Fruit fly (Drosophila melanogaster): ENCODE data around the gene Mst87F.

Mst87F gene

dm6 chr3R:13817480-13818305 is 10.1 kb downstream of the Mst87F start (continued):
- TF ChIP-seq z (GFP tag; IDR thresholded peaks at IDR 0.05) (no peak), Hr3 (GFP tag; optimal IDR thresholded peaks at IDR 0.05) (peak; percentile 47), prd (optimal IDR thresholded peaks at IDR 0.05) (no peak), prd (GFP tag; IDR thresholded peaks at IDR 0.05) (peak; percentile 65; the same call in 2 of the 3 replicates), unc-4 (GFP tag; IDR thresholded peaks at IDR 0.05; ENCODE audit: partially characterized antibody) (no peak), CG4730 (GFP tag; IDR thresholded peaks at IDR 0.05) (peak; percentile 34; the same call in 1 of the 2 replicates), nom (GFP tag; optimal IDR thresholded peaks at IDR 0.05) (no peak), CG10431 (GFP tag; optimal IDR thresholded peaks at IDR 0.05) (peak; percentile 38), Asciz (GFP tag; optimal IDR thresholded peaks at IDR 0.05) (peak; percentile 78), Hsf (GFP tag; optimal IDR thresholded peaks at IDR 0.05) (no peak), ci (GFP tag; IDR thresholded peaks at IDR 0.05) (peak; percentile 62), Bdp1 (GFP tag; optimal IDR thresholded peaks at IDR 0.05) (no peak), CG11093 (GFP tag; IDR thresholded peaks at IDR 0.05) (peak; percentile 61; the same call in 2 of the 3 replicates), dmrt11E (tag; optimal IDR thresholded peaks at IDR 0.05) (no peak), CG11504 (tag; optimal IDR thresholded peaks at IDR 0.05) (peak; percentile 82), slbo (GFP tag; IDR thresholded peaks at IDR 0.05) (peak; percentile 13; the same call in 1 of the 2 replicates), en (GFP tag; optimal IDR thresholded peaks at IDR 0.05) (no peak), slou (GFP tag; optimal IDR thresholded peaks at IDR 0.05) (peak; percentile 1), Mad (GFP tag; optimal IDR thresholded peaks at IDR 0.05) (no peak), disco-r (GFP tag; optimal IDR thresholded peaks at IDR 0.05) (no peak), row (GFP tag; IDR thresholded peaks at IDR 0.05) (peak; percentile 58), wek (GFP tag; optimal IDR thresholded peaks at IDR 0.05) (peak; percentile 8), CG8765 (GFP tag; IDR thresholded peaks at IDR 0.05) (no peak), CG4360 (GFP tag; IDR thresholded peaks at IDR 0.05) (no peak), rib (GFP tag; IDR thresholded peaks at IDR 0.05) (no peak), CG6175 (GFP tag; IDR thresholded peaks at IDR 0.05) (no peak), hb (GFP tag; IDR thresholded peaks at IDR 0.05; ENCODE audit: partially characterized antibody) (no peak), dmrt99B (tag; optimal IDR thresholded peaks at IDR 0.05) (peak; percentile 88), sisA (GFP tag; IDR thresholded peaks at IDR 0.05) (peak; percentile 72), mirr (GFP tag; optimal IDR thresholded peaks at IDR 0.05) (no peak), Sox102F (GFP tag; optimal IDR thresholded peaks at IDR 0.05) (peak; percentile 82), CG4282 (GFP tag; optimal IDR thresholded peaks at IDR 0.05) (no peak), Lhr (GFP tag; optimal IDR thresholded peaks at IDR 0.05) (peak; percentile 35), CG8478 (optimal IDR thresholded peaks at IDR 0.05) (no peak), CG13123 (GFP tag; optimal IDR thresholded peaks at IDR 0.05) (no peak), grn (GFP tag; optimal IDR thresholded peaks at IDR 0.05) (no peak), CG14667 (GFP tag; IDR thresholded peaks at IDR 0.05) (peak; percentile 42; the same call in 1 of the 2 replicates), CG3281 (GFP tag; optimal IDR thresholded peaks at IDR 0.05) (no peak), Hr51 (GFP tag; optimal IDR thresholded peaks at IDR 0.05) (peak in 1 of 2 experiments; percentile 73), CG30431 (GFP tag; optimal IDR thresholded peaks at IDR 0.05) (peak; percentile 9), CG9437 (GFP tag; optimal IDR thresholded peaks at IDR 0.05) (peak; percentile 66), CG6854 (GFP tag; optimal IDR thresholded peaks at IDR 0.05) (no peak), Jarid2 (GFP tag; optimal IDR thresholded peaks at IDR 0.05) (no peak), sim (GFP tag; IDR thresholded peaks at IDR 0.05) (no peak; the same call in 1 of the 2 replicates), CG18476 (GFP tag; optimal IDR thresholded peaks at IDR 0.05) (peak; percentile 23), jing (GFP tag; optimal IDR thresholded peaks at IDR 0.05) (peak; percentile 28), HLH4C (GFP tag; IDR thresholded peaks at IDR 0.05; ENCODE audit: partially characterized antibody) (no peak), repo (GFP tag; optimal IDR thresholded peaks at IDR 0.05) (no peak), CG17912 (GFP tag; optimal IDR thresholded peaks at IDR 0.05) (no peak), CG14050 (GFP tag; IDR thresholded peaks at IDR 0.05) (no peak; the same call in 1 of the 3 replicates)
